Worm (Caenorhabditis elegans): Measurements from ENCODE around the gene bath-33.

DNA sequence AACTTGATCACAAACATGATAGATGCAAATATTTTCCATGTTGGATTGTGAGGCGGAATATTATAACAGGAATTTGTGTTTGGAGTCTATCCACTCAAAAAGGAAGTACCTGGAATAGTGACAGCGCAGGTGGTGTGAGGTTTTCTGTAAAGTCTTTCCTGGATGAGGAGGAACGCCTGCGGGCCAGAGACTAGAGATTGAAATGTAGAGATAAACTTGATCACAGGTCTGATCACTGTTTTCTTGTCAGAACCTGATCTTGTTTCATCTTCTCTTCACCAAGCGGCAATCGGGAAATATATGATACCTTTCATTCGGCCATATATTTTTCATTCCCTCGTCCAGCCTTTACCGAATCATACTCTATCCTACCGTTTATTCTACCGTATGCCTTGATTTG lies 19.7 kb downstream of the bath-33 start, which contains the start of gene T07H3.8:
- no peak for TF ChIP-seq klf-2 (GFP tag; conservative IDR thresholded peaks at IDR 0.05)
- no peak for TF ChIP-seq ztf-23 (GFP tag; IDR thresholded peaks at IDR 0.05)
- no peak for TF ChIP-seq cog-1 (tag; optimal IDR thresholded peaks at IDR 0.05)
- no peak for TF ChIP-seq T22C8.4 (GFP tag; IDR thresholded peaks at IDR 0.05)
- TF ChIP-seq ztf-29 (GFP tag; IDR thresholded peaks at IDR 0.05): no peak
- TF ChIP-seq ref-1 (GFP tag; conservative IDR thresholded peaks at IDR 0.05): no peak

All from whole organism, midembryonic.